Fruit fly (Drosophila melanogaster) Kc167 (cell line): ENCODE results near the gene fz2.

Experiments
- Sin3A ChIP-seq: fragments of >200 bp; optimal IDR thresholded peaks from 2 replicates; lab custom pipeline; 2018; ENCODE audit warnings: missing external identifiers
- h ChIP-seq: fragments of >200 bp; optimal IDR thresholded peaks from 3 replicates; lab custom pipeline; 2018; ENCODE audit warnings: missing external identifiers
- ttk ChIP-seq: sonication (Bioruptor generic); optimal IDR thresholded peaks from 2 replicates; lab custom pipeline; 2017; ENCODE audit warnings: missing external identifiers

DNA sequence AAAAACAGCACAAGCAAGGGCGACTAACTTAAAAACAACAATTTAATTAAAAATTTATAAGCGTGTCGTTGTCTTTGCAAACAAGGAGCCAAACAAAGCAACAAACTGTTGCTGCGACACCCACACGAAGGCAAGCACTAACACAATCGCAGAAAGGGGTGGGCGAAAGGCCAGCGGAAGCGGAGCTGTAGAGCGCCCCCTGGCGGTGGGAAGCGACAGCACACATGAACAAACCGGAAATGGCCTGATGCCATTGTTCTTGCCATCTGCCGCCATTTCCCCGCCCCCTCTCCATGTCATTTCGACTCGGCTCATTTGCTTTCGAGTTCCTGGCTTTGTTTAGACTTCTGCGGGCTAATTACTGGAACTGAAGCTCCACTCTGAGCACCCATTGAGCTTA lies 102.6 kb downstream of the fz2 start:
- TF ChIP-seq h (lab: Kevin White, UChicago) (no peak), Sin3A (no peak), ttk (lab: Kevin White, UChicago) (no peak)
